Worm (Caenorhabditis elegans): ENCODE results near the gene F25B5.6.

ce11 chrIII:5897468-5897867, 51.1 kb downstream of the F25B5.6 start:
- TF ChIP-seq W03F9.2 (tag; optimal IDR thresholded peaks at IDR 0.05): no peak
- no peak for TF ChIP-seq dao-5 (tag; optimal IDR thresholded peaks at IDR 0.05)
